Worm (Caenorhabditis elegans) whole organism, L2 larva: ENCODE measurements around the gene Y102A5C.2.
"Not testable (repeated sequence)": the region's sequence is repeated elsewhere in the genome, so short reads cannot be mapped to it uniquely, and the experiment has no call there.

Source experiments
- R02D3.7 ChIP-seq: fragments of 150-350 bp; optimal IDR thresholded peaks from 2 replicates; lab custom pipeline; 2014; ENCODE audit warnings: missing biosample characterization, missing genetic modification characterization
- Y55F3AM.14 ChIP-seq: fragments of 200-800 bp; sonication (Bioruptor generic); optimal IDR thresholded peaks from 2 replicates; lab custom pipeline; 2018; ENCODE audit warnings: mild to moderate bottlenecking, missing genetic modification characterization, missing compliant biosample characterization
- alr-1 ChIP-seq: fragments of 150-350 bp; optimal IDR thresholded peaks from 2 replicates; lab custom pipeline; 2014; ENCODE audit warnings: missing biosample characterization, missing genetic modification characterization
- ama-1 ChIP-seq: fragments of 150-350 bp; optimal IDR thresholded peaks from 2 replicates; lab custom pipeline; 2018; ENCODE audit warnings: inconsistent platforms
- blmp-1 ChIP-seq: sonication (generic microtip); optimal IDR thresholded peaks from 2 replicates; lab custom pipeline; 2017; ENCODE audit warnings: missing genetic modification characterization, mild to moderate bottlenecking, missing compliant biosample characterization, antibody characterized with exemption, moderate library complexity; ENCODE audit not compliant: insufficient read depth
- ceh-82 ChIP-seq: fragments of 150-350 bp; optimal IDR thresholded peaks from 2 replicates; lab custom pipeline; 2014; ENCODE audit warnings: missing biosample characterization, missing genetic modification characterization
- mdl-1 ChIP-seq, 2 experiments: fragments of 150-350 bp in 1 of 2; sonication (generic microtip) in 1 of 2; optimal IDR thresholded peaks; 2 replicates each; lab custom pipeline; 2017; ENCODE audit warnings: missing biosample characterization in 2 of 2, missing genetic modification characterization in 2 of 2
- nhr-25 ChIP-seq: fragments of 150-350 bp; sonication (generic microtip); optimal IDR thresholded peaks from 3 replicates; lab custom pipeline; 2014; ENCODE audit warnings: missing biosample characterization, missing genetic modification characterization
- peb-1 ChIP-seq: fragments of 150-350 bp; optimal IDR thresholded peaks from 2 replicates; lab custom pipeline; 2014; ENCODE audit warnings: missing biosample characterization, missing genetic modification characterization
- skn-1 ChIP-seq: sonication (generic microtip); optimal IDR thresholded peaks from 2 replicates; lab custom pipeline; 2017; ENCODE audit warnings: missing biosample characterization, missing genetic modification characterization
- snpc-4 ChIP-seq: fragments of 150-350 bp; optimal IDR thresholded peaks from 2 replicates; lab custom pipeline; 2014; ENCODE audit warnings: missing biosample characterization, missing genetic modification characterization

DNA sequence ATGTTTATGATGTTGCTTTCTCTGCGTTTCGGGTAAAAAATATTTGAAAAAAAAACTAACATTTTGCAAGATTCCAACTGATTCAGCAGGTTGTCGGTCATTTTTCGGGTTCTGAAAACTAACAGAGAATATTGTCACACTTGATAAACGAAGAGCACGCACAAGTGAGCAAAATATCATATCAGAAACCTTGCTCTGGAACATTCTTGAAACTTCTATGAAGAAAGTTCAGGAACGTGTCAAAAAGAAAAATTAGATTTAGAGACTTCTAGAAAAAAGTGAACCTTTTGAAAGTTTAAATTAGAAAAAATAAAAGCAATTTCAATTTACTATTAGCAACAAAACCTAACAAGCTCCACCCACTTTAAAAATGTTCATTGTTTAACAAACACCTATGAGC, 29.5 kb downstream of the Y102A5C.2 start, which contains the start of gene fbxa-112:
- TF ChIP-seq nhr-25 (tag; lab: Kevin White, UChicago); ceh-82 (tag; lab: Kevin White, UChicago); peb-1; alr-1 (tag; lab: Kevin White, UChicago); mdl-1 (tag; optimal IDR thresholded peaks at IDR 0.05; lab: Kevin White, UChicago); skn-1 (tag; lab: Kevin White, UChicago); R02D3.7 (tag; lab: Kevin White, UChicago); blmp-1 (tag; lab: Kevin White, UChicago); ama-1 (lab: Kevin White, UChicago); snpc-4 (tag; lab: Kevin White, UChicago); Y55F3AM.14 (GFP tag; lab: Kevin White, UChicago): not testable (repeated sequence)
